Fruit fly (Drosophila melanogaster) whole organism, wandering third instar larva: ENCODE data around the gene shd.

Experiments used
- Sp1 ChIP-seq: fragments of 200-800 bp; sonication (Bioruptor generic); optimal IDR thresholded peaks from 3 replicates; lab custom pipeline; 2019; ENCODE audit warnings: missing biosample characterization, mild to moderate bottlenecking, missing genetic modification characterization, moderate library complexity
- psq ChIP-seq: fragments of 200-800 bp; sonication (Bioruptor generic); optimal IDR thresholded peaks from 3 replicates; lab custom pipeline; 2017; ENCODE audit warnings: missing biosample characterization, mild to moderate bottlenecking, missing genetic modification characterization, moderate library complexity

DNA sequence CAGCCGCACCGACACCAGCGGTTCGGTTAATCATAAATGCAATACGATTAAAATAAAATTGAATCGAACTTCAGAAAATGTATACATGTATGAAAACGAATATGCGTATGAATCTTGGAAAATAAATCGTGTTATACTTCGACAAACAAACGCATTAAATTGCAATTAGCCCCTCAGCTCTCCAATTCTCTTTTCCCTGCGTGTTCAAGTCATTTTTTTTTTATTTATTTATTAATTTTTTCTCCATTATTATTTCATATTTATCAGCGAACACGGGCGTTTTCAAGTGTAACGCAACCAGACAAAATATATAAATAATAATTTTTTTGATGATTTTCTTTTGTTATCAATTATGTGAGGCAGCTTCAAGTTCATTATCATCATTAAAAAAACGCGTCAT is 929 bp downstream of the shd start:
- TF ChIP-seq psq (GFP tag; lab: Kevin White, UChicago): peak; percentile 20
- TF ChIP-seq Sp1 (GFP tag; lab: Kevin White, UChicago): peak; percentile 27
